Fruit fly (Drosophila melanogaster): Measurements from ENCODE around the gene CG32219.

CG32219 gene

dm6 chr3L:19961805-19962204, 10.9 kb upstream of the CG32219 start:
- TF ChIP-seq pan (optimal IDR thresholded peaks at IDR 0.05) = no peak
- TF ChIP-seq psq (optimal IDR thresholded peaks at IDR 0.05) = no peak

dm6 chr3L:19955699-19956098, 4.8 kb upstream of the CG32219 start, which contains the start of gene CG42263:
TSS of gene CG42263 (minus strand) at chr3L:19955799.
- TF ChIP-seq Dll (optimal IDR thresholded peaks at IDR 0.05) (no peak), psq (optimal IDR thresholded peaks at IDR 0.05) (no peak), EcR (GFP tag; optimal IDR thresholded peaks at IDR 0.05) (no peak), CG8478 (optimal IDR thresholded peaks at IDR 0.05) (no peak), pan (optimal IDR thresholded peaks at IDR 0.05) (no peak), usp (GFP tag; optimal IDR thresholded peaks at IDR 0.05) (no peak)

dm6 chr3L:19954426-19954825, 3.5 kb upstream of the CG32219 start, which contains the start of gene CG42654:
TSS of gene CG42654 (minus strand) at chr3L:19954526.
- TF ChIP-seq pan (optimal IDR thresholded peaks at IDR 0.05) (no peak), usp (GFP tag; optimal IDR thresholded peaks at IDR 0.05) (no peak), psq (optimal IDR thresholded peaks at IDR 0.05) (no peak), EcR (GFP tag; optimal IDR thresholded peaks at IDR 0.05) (no peak), Dll (optimal IDR thresholded peaks at IDR 0.05) (no peak), CG8478 (optimal IDR thresholded peaks at IDR 0.05) (no peak)

dm6 chr3L:19953612-19954011, 2.7 kb upstream of the CG32219 start, which contains the start of gene CG42655:
TSS of gene CG42655 (minus strand) at chr3L:19953712.
- TF ChIP-seq pan (optimal IDR thresholded peaks at IDR 0.05) = no peak
- no peak for TF ChIP-seq Dll (optimal IDR thresholded peaks at IDR 0.05)
- no peak for TF ChIP-seq CG8478 (optimal IDR thresholded peaks at IDR 0.05)
- TF ChIP-seq psq (optimal IDR thresholded peaks at IDR 0.05) = no peak
- TF ChIP-seq EcR (GFP tag; optimal IDR thresholded peaks at IDR 0.05) = no peak
- TF ChIP-seq usp (GFP tag; optimal IDR thresholded peaks at IDR 0.05) = no peak

- no peak for TF ChIP-seq psq (optimal IDR thresholded peaks at IDR 0.05)
- no peak for TF ChIP-seq EcR (GFP tag; optimal IDR thresholded peaks at IDR 0.05)
- TF ChIP-seq Dll (optimal IDR thresholded peaks at IDR 0.05) = no peak
- no peak for TF ChIP-seq usp (GFP tag; optimal IDR thresholded peaks at IDR 0.05)
- TF ChIP-seq pan (optimal IDR thresholded peaks at IDR 0.05) = no peak
- no peak for TF ChIP-seq CG8478 (optimal IDR thresholded peaks at IDR 0.05)
These were observed 1.8 kb upstream of the CG32219 start, which contains the start of gene CG33710 for dm6 chr3L:19952690-19953089. TSS of gene CG33710 (minus strand) at chr3L:19952790.

- TF ChIP-seq Dll (optimal IDR thresholded peaks at IDR 0.05) (no peak), psq (optimal IDR thresholded peaks at IDR 0.05) (no peak), CG8478 (optimal IDR thresholded peaks at IDR 0.05) (no peak), EcR (GFP tag; optimal IDR thresholded peaks at IDR 0.05) (no peak), pan (optimal IDR thresholded peaks at IDR 0.05) (no peak), usp (GFP tag; optimal IDR thresholded peaks at IDR 0.05) (no peak)
These were observed 933 bp upstream of the CG32219 start, which contains the start of gene CG34258 for dm6 chr3L:19951868-19952267. TSS of gene CG34258 (minus strand) at chr3L:19951968.

dm6 chr3L:19945469-19945868, 5.5 kb downstream of the CG32219 start:
- no peak for TF ChIP-seq EcR (GFP tag; optimal IDR thresholded peaks at IDR 0.05)
- TF ChIP-seq usp (GFP tag; optimal IDR thresholded peaks at IDR 0.05) = no peak
- TF ChIP-seq CG8478 (optimal IDR thresholded peaks at IDR 0.05) = no peak
- no peak for TF ChIP-seq pan (optimal IDR thresholded peaks at IDR 0.05)
- no peak for TF ChIP-seq psq (optimal IDR thresholded peaks at IDR 0.05)
- TF ChIP-seq Dll (optimal IDR thresholded peaks at IDR 0.05) = no peak

dm6 chr3L:19941162-19941561, 9.8 kb downstream of the CG32219 start:
- TF ChIP-seq Dll (optimal IDR thresholded peaks at IDR 0.05) (no peak), EcR (GFP tag; optimal IDR thresholded peaks at IDR 0.05) (no peak), psq (optimal IDR thresholded peaks at IDR 0.05) (no peak), pan (optimal IDR thresholded peaks at IDR 0.05) (no peak), CG8478 (optimal IDR thresholded peaks at IDR 0.05) (no peak), usp (GFP tag; optimal IDR thresholded peaks at IDR 0.05) (no peak)

dm6 chr3L:19940349-19940748, 10.6 kb downstream of the CG32219 start:
- no peak for TF ChIP-seq pan (optimal IDR thresholded peaks at IDR 0.05)
- TF ChIP-seq Dll (optimal IDR thresholded peaks at IDR 0.05) = no peak
- TF ChIP-seq CG8478 (optimal IDR thresholded peaks at IDR 0.05) = no peak
- TF ChIP-seq psq (optimal IDR thresholded peaks at IDR 0.05) = no peak
- no peak for TF ChIP-seq usp (GFP tag; optimal IDR thresholded peaks at IDR 0.05)
- TF ChIP-seq EcR (GFP tag; optimal IDR thresholded peaks at IDR 0.05) = no peak

- no peak for TF ChIP-seq pan (optimal IDR thresholded peaks at IDR 0.05)
- TF ChIP-seq CG8478 (optimal IDR thresholded peaks at IDR 0.05) = no peak
- TF ChIP-seq Dll (optimal IDR thresholded peaks at IDR 0.05) = no peak
- no peak for TF ChIP-seq EcR (GFP tag; optimal IDR thresholded peaks at IDR 0.05)
- no peak for TF ChIP-seq usp (GFP tag; optimal IDR thresholded peaks at IDR 0.05)
- no peak for TF ChIP-seq psq (optimal IDR thresholded peaks at IDR 0.05)
These were observed 11.9 kb downstream of the CG32219 start, which contains the start of gene Ac76E for dm6 chr3L:19939024-19939423. TSS of gene Ac76E (plus strand) at chr3L:19939287.

dm6 chr3L:19932917-19933316, 18.0 kb downstream of the CG32219 start:
- no peak for TF ChIP-seq pan (optimal IDR thresholded peaks at IDR 0.05)
- TF ChIP-seq psq (optimal IDR thresholded peaks at IDR 0.05) = no peak

dm6 chr3L:19931391-19931790, 19.5 kb downstream of the CG32219 start, which contains the start of gene CG46462:
TSS of gene CG46462 (plus strand) at chr3L:19931691.
- no peak for TF ChIP-seq pan (optimal IDR thresholded peaks at IDR 0.05)
- no peak for TF ChIP-seq EcR (GFP tag; optimal IDR thresholded peaks at IDR 0.05)
- no peak for TF ChIP-seq CG8478 (optimal IDR thresholded peaks at IDR 0.05)
- no peak for TF ChIP-seq psq (optimal IDR thresholded peaks at IDR 0.05)

- TF ChIP-seq Dll (optimal IDR thresholded peaks at IDR 0.05) (no peak), pan (optimal IDR thresholded peaks at IDR 0.05) (peak; percentile 31)
These were observed 21.1 kb downstream of the CG32219 start for dm6 chr3L:19929719-19930334.
